Fruit fly (Drosophila melanogaster) whole organism, embryonic: ENCODE data around the gene Pbgs.

Experiments
- Adf1 ChIP-seq: fragments of 200-800 bp; sonication (Bioruptor generic); IDR thresholded peaks from 2 replicates; pipeline ENCODE4 v1.3.6; 2022; ENCODE audit warnings: missing biosample characterization, missing genetic modification characterization
- Asciz ChIP-seq: fragments of 200-800 bp; sonication (Bioruptor generic); optimal IDR thresholded peaks from 2 replicates; lab custom pipeline; 2017; ENCODE audit warnings: missing biosample characterization, mild to moderate bottlenecking, missing genetic modification characterization, missing genetic modification reagents
- BEAF-32 ChIP-seq: fragments of 200-800 bp; sonication (Bioruptor generic); optimal IDR thresholded peaks from 3 replicates; lab custom pipeline; 2017; ENCODE audit warnings: missing biosample characterization, missing genetic modification characterization, mild to moderate bottlenecking, moderate library complexity, missing genetic modification reagents
- CG1024 ChIP-seq: fragments of 200-800 bp; sonication (Bioruptor generic); IDR thresholded peaks from 2 replicates; pipeline ENCODE4 v1.3.6; 2022; ENCODE audit warnings: missing biosample characterization, missing genetic modification characterization
- CG11093 ChIP-seq: fragments of 200-800 bp; sonication (Bioruptor generic); IDR thresholded peaks from 3 replicates; pipeline ENCODE4 v1.3.6; 2022; ENCODE audit warnings: missing biosample characterization, missing genetic modification characterization
- CG12071 ChIP-seq: fragments of 200-800 bp; sonication (Bioruptor generic); optimal IDR thresholded peaks from 3 replicates; lab custom pipeline; 2018; ENCODE audit warnings: missing biosample characterization, mild to moderate bottlenecking, missing genetic modification characterization
- CG12391 ChIP-seq: fragments of 200-800 bp; sonication (Bioruptor generic); optimal IDR thresholded peaks from 3 replicates; lab custom pipeline; 2018; ENCODE audit warnings: missing biosample characterization, mild to moderate bottlenecking, missing genetic modification characterization, moderate library complexity
- CG13775 ChIP-seq: fragments of 200-800 bp; sonication (Bioruptor generic); optimal IDR thresholded peaks from 3 replicates; lab custom pipeline; 2017; ENCODE audit warnings: missing biosample characterization, mild to moderate bottlenecking, missing genetic modification characterization
- CG14710 ChIP-seq: fragments of 200-800 bp; sonication (Bioruptor generic); optimal IDR thresholded peaks from 3 replicates; lab custom pipeline; 2019; ENCODE audit warnings: missing biosample characterization, mild to moderate bottlenecking, missing genetic modification characterization, moderate library complexity
- CG15601 ChIP-seq: fragments of 200-800 bp; sonication (Bioruptor generic); optimal IDR thresholded peaks from 3 replicates; lab custom pipeline; 2019; ENCODE audit warnings: missing biosample characterization, mild to moderate bottlenecking, missing genetic modification characterization, moderate library complexity
- CG1647 ChIP-seq: fragments of 200-800 bp; sonication (Bioruptor generic); optimal IDR thresholded peaks from 3 replicates; lab custom pipeline; 2016; ENCODE audit warnings: missing biosample characterization, missing genetic modification characterization
- CG17359 ChIP-seq: fragments of 200-800 bp; sonication (Bioruptor generic); optimal IDR thresholded peaks from 3 replicates; lab custom pipeline; 2018; ENCODE audit warnings: missing biosample characterization, mild to moderate bottlenecking, missing genetic modification characterization, moderate library complexity
- CG17385 ChIP-seq: fragments of 200-800 bp; sonication (Bioruptor generic); optimal IDR thresholded peaks from 3 replicates; lab custom pipeline; 2018; ENCODE audit warnings: missing biosample characterization, mild to moderate bottlenecking, missing genetic modification characterization
- CG17568 ChIP-seq: fragments of 200-800 bp; sonication (Bioruptor generic); optimal IDR thresholded peaks from 2 replicates; lab custom pipeline; 2018; ENCODE audit warnings: missing biosample characterization, mild to moderate bottlenecking, missing genetic modification characterization, moderate library complexity
- CG17912 ChIP-seq: fragments of 200-800 bp; sonication (Bioruptor generic); optimal IDR thresholded peaks from 2 replicates; lab custom pipeline; 2018; ENCODE audit warnings: missing biosample characterization, mild to moderate bottlenecking, missing genetic modification characterization
- CG1792 ChIP-seq: fragments of 200-800 bp; sonication (Bioruptor generic); optimal IDR thresholded peaks from 2 replicates; lab custom pipeline; 2016; ENCODE audit warnings: missing biosample characterization, missing genetic modification characterization
- CG18262 ChIP-seq: fragments of 200-800 bp; optimal IDR thresholded peaks from 3 replicates; lab custom pipeline; 2019; ENCODE audit warnings: missing biosample characterization, mild to moderate bottlenecking, missing genetic modification characterization, moderate library complexity
- CG2129 ChIP-seq: fragments of 200-800 bp; sonication (Bioruptor generic); IDR thresholded peaks from 2 replicates; pipeline ENCODE4 v1.3.6; 2022; ENCODE audit warnings: missing biosample characterization, missing genetic modification characterization; ENCODE audit not compliant: partially characterized antibody
- CG2199 ChIP-seq: fragments of 200-800 bp; sonication (Bioruptor generic); IDR thresholded peaks from 3 replicates; pipeline ENCODE4 v1.3.6; 2022; ENCODE audit warnings: missing biosample characterization, missing genetic modification characterization
- CG2875 ChIP-seq: fragments of 200-800 bp; sonication (Bioruptor generic); optimal IDR thresholded peaks from 2 replicates; lab custom pipeline; 2017; ENCODE audit warnings: missing biosample characterization, mild to moderate bottlenecking, missing genetic modification characterization, missing genetic modification reagents
- CG34376 ChIP-seq: fragments of 200-800 bp; sonication (Bioruptor generic); optimal IDR thresholded peaks from 2 replicates; lab custom pipeline; 2018; ENCODE audit warnings: missing biosample characterization, mild to moderate bottlenecking, missing genetic modification characterization
- CG4404 ChIP-seq: fragments of 200-800 bp; sonication (Bioruptor generic); IDR thresholded peaks from 2 replicates; pipeline ENCODE4 v1.3.6; 2022; ENCODE audit warnings: missing biosample characterization, missing genetic modification characterization
- CG6254 ChIP-seq: fragments of 200-800 bp; sonication (Bioruptor generic); optimal IDR thresholded peaks from 3 replicates; lab custom pipeline; 2017; ENCODE audit warnings: mild to moderate bottlenecking, missing biosample characterization, missing genetic modification reagents, missing genetic modification characterization
- CG7745 ChIP-seq: fragments of 200-800 bp; sonication (Bioruptor generic); optimal IDR thresholded peaks from 2 replicates; lab custom pipeline; 2018; ENCODE audit warnings: missing biosample characterization, mild to moderate bottlenecking, missing genetic modification characterization, moderate library complexity
- CG7928 ChIP-seq: fragments of 200-800 bp; sonication (Bioruptor generic); optimal IDR thresholded peaks from 2 replicates; lab custom pipeline; 2017; ENCODE audit warnings: missing biosample characterization, mild to moderate bottlenecking, missing genetic modification characterization
- CG8089 ChIP-seq: fragments of 200-800 bp; sonication (Bioruptor generic); optimal IDR thresholded peaks from 3 replicates; lab custom pipeline; 2016; ENCODE audit warnings: missing biosample characterization, missing genetic modification characterization
- CG8765 ChIP-seq: fragments of 200-800 bp; sonication (Bioruptor generic); IDR thresholded peaks from 2 replicates; pipeline ENCODE4 v1.3.6; 2022; ENCODE audit warnings: missing biosample characterization, missing genetic modification characterization
- CG8924 ChIP-seq: fragments of 200-800 bp; optimal IDR thresholded peaks from 3 replicates; lab custom pipeline; 2019; ENCODE audit warnings: missing biosample characterization, mild to moderate bottlenecking, missing genetic modification characterization, moderate library complexity
- CTCF ChIP-seq: fragments of 200-800 bp; sonication (Bioruptor generic); optimal IDR thresholded peaks from 2 replicates; lab custom pipeline; 2017; ENCODE audit warnings: missing biosample characterization, mild to moderate bottlenecking, missing genetic modification characterization, moderate library complexity
- Dp ChIP-seq: fragments of 200-800 bp; sonication (Bioruptor generic); optimal IDR thresholded peaks from 2 replicates; lab custom pipeline; 2018; ENCODE audit warnings: missing biosample characterization, mild to moderate bottlenecking, missing genetic modification characterization, moderate library complexity
- ERR ChIP-seq: fragments of 200-800 bp; sonication (Bioruptor generic); optimal IDR thresholded peaks from 2 replicates; lab custom pipeline; 2016; ENCODE audit warnings: missing biosample characterization, missing genetic modification characterization
- Fer1 ChIP-seq: fragments of 200-800 bp; sonication (Bioruptor generic); optimal IDR thresholded peaks from 2 replicates; lab custom pipeline; 2017; ENCODE audit warnings: missing biosample characterization, mild to moderate bottlenecking, missing genetic modification characterization
- GATAe ChIP-seq: fragments of 200-800 bp; sonication (Bioruptor generic); conservative IDR thresholded peaks from 2 replicates; pipeline ENCODE4 v1.3.6; 2022; ENCODE audit warnings: missing biosample characterization, missing genetic modification characterization
- H2.0 ChIP-seq: fragments of 200-800 bp; sonication (Bioruptor generic); IDR thresholded peaks from 2 replicates; pipeline ENCODE4 v1.3.6; 2022; ENCODE audit warnings: missing biosample characterization, missing genetic modification characterization
- HLHmδ ChIP-seq: fragments of 200-800 bp; sonication (Bioruptor generic); optimal IDR thresholded peaks from 2 replicates; lab custom pipeline; 2018; ENCODE audit warnings: missing biosample characterization, mild to moderate bottlenecking, missing genetic modification characterization, moderate library complexity
- Lpt ChIP-seq: fragments of >200 bp; optimal IDR thresholded peaks from 2 replicates; lab custom pipeline; 2018; ENCODE audit warnings: missing biosample characterization, missing genetic modification characterization
- Max ChIP-seq: fragments of 200-800 bp; sonication (Bioruptor generic); optimal IDR thresholded peaks from 2 replicates; lab custom pipeline; 2016; ENCODE audit warnings: missing biosample characterization, mild to moderate bottlenecking, missing genetic modification characterization
- Med ChIP-seq: fragments of 200-800 bp; sonication (Bioruptor generic); peaks from one replicate; lab custom pipeline; 2016; ENCODE audit warnings: missing biosample characterization, missing genetic modification characterization, mild to moderate bottlenecking, inconsistent platforms, moderate library complexity
- Scr ChIP-seq: fragments of 200-800 bp; sonication (Bioruptor generic); IDR thresholded peaks from 2 replicates; pipeline ENCODE4 v1.3.6; 2022; ENCODE audit warnings: missing biosample characterization, missing genetic modification characterization; ENCODE audit not compliant: partially characterized antibody
- aop ChIP-seq: fragments of 200-800 bp; sonication (Bioruptor generic); IDR thresholded peaks from 2 replicates; pipeline ENCODE4 v1.3.6; 2022; ENCODE audit warnings: missing biosample characterization, missing genetic modification characterization
- gce ChIP-seq: fragments of 200-800 bp; sonication (Bioruptor generic); IDR thresholded peaks from 3 replicates; pipeline ENCODE4 v1.3.6; 2022; ENCODE audit warnings: missing biosample characterization, missing genetic modification characterization
- h ChIP-seq: fragments of >200 bp; optimal IDR thresholded peaks from 2 replicates; lab custom pipeline; 2017
- nerfin-2 ChIP-seq: fragments of 200-800 bp; sonication (Bioruptor generic); IDR thresholded peaks from 2 replicates; pipeline ENCODE4 v1.3.6; 2022; ENCODE audit warnings: missing biosample characterization, missing genetic modification characterization; ENCODE audit not compliant: partially characterized antibody
- pan ChIP-seq, 4 experiments: fragments of >200 bp in 3 of 4; fragments of 200-800 bp in 1 of 4; sonication (Bioruptor generic) in 1 of 4; optimal IDR thresholded peaks in 3 of 4; IDR thresholded peaks in 1 of 4; 2 replicates each; pipeline versions ENCODE4 v1.3.6 to Lab custom; 2017 to 2022; ENCODE audit warnings: missing biosample characterization in 2 of 4, missing genetic modification characterization in 2 of 4, mixed read lengths in 1 of 4
- pho ChIP-seq: fragments of 200-800 bp; sonication (Bioruptor generic); optimal IDR thresholded peaks from 2 replicates; lab custom pipeline; 2016; ENCODE audit warnings: missing biosample characterization, missing genetic modification characterization
- pnt ChIP-seq: fragments of 200-800 bp; sonication (Bioruptor generic); optimal IDR thresholded peaks from 3 replicates; lab custom pipeline; 2016; ENCODE audit warnings: missing biosample characterization, missing genetic modification characterization
- row ChIP-seq: fragments of 200-800 bp; sonication (Bioruptor generic); IDR thresholded peaks from 3 replicates; pipeline ENCODE4 v1.3.6; 2022; ENCODE audit warnings: missing biosample characterization, missing genetic modification characterization
- ttk ChIP-seq: fragments of 200-800 bp; sonication (Bioruptor generic); IDR thresholded peaks from 2 replicates; pipeline ENCODE4 v2.1.2; 2022; ENCODE audit warnings: missing biosample characterization, missing genetic modification characterization
- unc-4 ChIP-seq: fragments of 200-800 bp; sonication (Bioruptor generic); IDR thresholded peaks from 2 replicates; pipeline ENCODE4 v1.3.6; 2022; ENCODE audit warnings: missing biosample characterization, missing genetic modification characterization; ENCODE audit not compliant: partially characterized antibody
- vfl ChIP-seq: fragments of 200-800 bp; sonication (Bioruptor generic); optimal IDR thresholded peaks from 2 replicates; lab custom pipeline; 2016; ENCODE audit warnings: missing biosample characterization, missing genetic modification characterization
- vnd ChIP-seq: fragments of 200-800 bp; sonication (Bioruptor generic); IDR thresholded peaks from 3 replicates; pipeline ENCODE4 v1.3.6; 2022; ENCODE audit warnings: missing biosample characterization, missing genetic modification characterization; ENCODE audit not compliant: partially characterized antibody

Gene Pbgs

dm6 chr3L:12275572-12276042, 4.5 kb upstream of the Pbgs start (continued):
- no peak for TF ChIP-seq vnd (GFP tag; lab: Robert Waterston, UW)
- TF ChIP-seq CG4404 (GFP tag; lab: Robert Waterston, UW): no peak
- TF ChIP-seq CG1792: no peak
- no peak for TF ChIP-seq Max (GFP tag; lab: Kevin White, UChicago)
- TF ChIP-seq CG1024 (GFP tag; lab: Robert Waterston, UW): no peak
- TF ChIP-seq Asciz: peak; percentile 25
- TF ChIP-seq CG11093: no peak
- no peak for TF ChIP-seq nerfin-2 (GFP tag; lab: Robert Waterston, UW)
- no peak for TF ChIP-seq CG8765 (GFP tag; lab: Robert Waterston, UW)
- no peak for TF ChIP-seq CG2875 (GFP tag; lab: Kevin White, UChicago)
- TF ChIP-seq BEAF-32 (GFP tag; lab: Kevin White, UChicago): no peak
- no peak for TF ChIP-seq aop (GFP tag; lab: Robert Waterston, UW)
- no peak for TF ChIP-seq CG17568 (GFP tag; lab: Kevin White, UChicago)
- no peak for TF ChIP-seq gce (GFP tag; lab: Robert Waterston, UW)
- TF ChIP-seq CG17912 (GFP tag; lab: Kevin White, UChicago): no peak
- TF ChIP-seq CG2199 (GFP tag; lab: Robert Waterston, UW): no peak
- TF ChIP-seq CG34376 (GFP tag; lab: Kevin White, UChicago): no peak
- no peak for TF ChIP-seq Adf1 (GFP tag; lab: Robert Waterston, UW)
- no peak for TF ChIP-seq GATAe (GFP tag; lab: Robert Waterston, UW)
- TF ChIP-seq CG18262 (tag; lab: Kevin White, UChicago): peak; percentile 63
- no peak for TF ChIP-seq h (lab: Kevin White, UChicago)
- TF ChIP-seq ttk: no peak
- no peak for TF ChIP-seq pnt (GFP tag; lab: Kevin White, UChicago)
- no peak for TF ChIP-seq CG6254
- no peak for TF ChIP-seq Med (GFP tag; lab: Kevin White, UChicago)
- no peak for TF ChIP-seq H2.0 (GFP tag; lab: Robert Waterston, UW)
- TF ChIP-seq CG8924 (tag; lab: Kevin White, UChicago): peak; percentile 45
- no peak for TF ChIP-seq pho (GFP tag; lab: Kevin White, UChicago)
- TF ChIP-seq CG8089: no peak
- TF ChIP-seq CG7745 (tag; lab: Kevin White, UChicago): no peak
- TF ChIP-seq HLHmδ (GFP tag; lab: Kevin White, UChicago): no peak
- TF ChIP-seq CG2129 (GFP tag; lab: Robert Waterston, UW): no peak
- no peak for TF ChIP-seq CTCF (GFP tag; lab: Kevin White, UChicago)
- TF ChIP-seq CG1647 (GFP tag; lab: Kevin White, UChicago): no peak
- TF ChIP-seq unc-4: no peak
- TF ChIP-seq CG7928 (GFP tag; lab: Kevin White, UChicago): no peak
- TF ChIP-seq Dp (GFP tag; lab: Kevin White, UChicago): no peak
- TF ChIP-seq CG13775 (GFP tag; lab: Kevin White, UChicago): no peak
- TF ChIP-seq pan (optimal IDR thresholded peaks at IDR 0.05; lab: Kevin White, UChicago): no peak
- no peak for TF ChIP-seq pan (GFP tag; optimal IDR thresholded peaks at IDR 0.05 in 1 of 2, IDR thresholded peaks at IDR 0.05 in 1 of 2)
- TF ChIP-seq Scr: no peak
- TF ChIP-seq CG17385 (GFP tag; lab: Kevin White, UChicago): no peak
- no peak for TF ChIP-seq CG12071
- peak; percentile 6 for TF ChIP-seq CG15601 (tag; lab: Kevin White, UChicago)
- TF ChIP-seq CG14710 (tag; lab: Kevin White, UChicago): peak; percentile 20
- TF ChIP-seq vfl (GFP tag; lab: Kevin White, UChicago): no peak
- TF ChIP-seq CG17359 (tag; lab: Kevin White, UChicago): peak; percentile 9
- no peak for TF ChIP-seq ERR (GFP tag; lab: Kevin White, UChicago)
- no peak for TF ChIP-seq Lpt (GFP tag; lab: Kevin White, UChicago)
- peak; percentile 56 for TF ChIP-seq CG12391 (tag; lab: Kevin White, UChicago)
- peak; percentile 29; the same call in 1 of the 3 replicates for TF ChIP-seq row
- no peak for TF ChIP-seq Fer1 (GFP tag; lab: Kevin White, UChicago)
